Worm (Caenorhabditis elegans) whole organism, L4/young adult: ENCODE measurements around the gene W03C9.8.

Source experiments
- dao-5 ChIP-seq: sonication (generic microtip); optimal IDR thresholded peaks from 2 replicates; lab custom pipeline; 2016; ENCODE audit warnings: missing genotype, missing genetic modification characterization, moderate library complexity, missing compliant biosample characterization
- him-1 ChIP-seq: sonication (generic microtip); optimal IDR thresholded peaks from 2 replicates; lab custom pipeline; 2016; ENCODE audit warnings: missing genotype, missing genetic modification reagents, missing genetic modification characterization, missing compliant biosample characterization

DNA sequence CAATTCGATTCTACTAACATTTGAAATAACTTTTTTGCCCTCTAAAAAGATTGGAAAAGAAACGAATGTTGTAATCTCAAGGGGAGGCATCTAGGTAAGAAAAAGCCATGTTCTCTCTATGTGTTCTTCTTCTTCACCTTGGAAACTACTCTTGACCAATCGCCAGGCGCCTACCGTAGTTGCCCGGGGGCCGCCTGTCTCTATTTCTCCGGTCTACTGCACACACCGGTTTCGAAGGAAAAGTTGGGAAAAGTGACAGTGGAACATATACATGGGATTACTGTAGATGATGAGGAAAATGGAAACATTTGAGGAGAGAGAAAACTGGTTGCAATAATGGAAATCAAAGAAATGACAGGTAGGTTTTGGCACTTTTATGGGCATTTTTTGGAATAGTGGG lies 22.1 kb upstream of the W03C9.8 start:
- TF ChIP-seq dao-5 (tag; lab: Kevin White, UChicago) (no peak), him-1 (tag; lab: Kevin White, UChicago) (no peak)
